ENCODE assay signal across 1 fruit fly cellular context in the genomic region with DNA sequence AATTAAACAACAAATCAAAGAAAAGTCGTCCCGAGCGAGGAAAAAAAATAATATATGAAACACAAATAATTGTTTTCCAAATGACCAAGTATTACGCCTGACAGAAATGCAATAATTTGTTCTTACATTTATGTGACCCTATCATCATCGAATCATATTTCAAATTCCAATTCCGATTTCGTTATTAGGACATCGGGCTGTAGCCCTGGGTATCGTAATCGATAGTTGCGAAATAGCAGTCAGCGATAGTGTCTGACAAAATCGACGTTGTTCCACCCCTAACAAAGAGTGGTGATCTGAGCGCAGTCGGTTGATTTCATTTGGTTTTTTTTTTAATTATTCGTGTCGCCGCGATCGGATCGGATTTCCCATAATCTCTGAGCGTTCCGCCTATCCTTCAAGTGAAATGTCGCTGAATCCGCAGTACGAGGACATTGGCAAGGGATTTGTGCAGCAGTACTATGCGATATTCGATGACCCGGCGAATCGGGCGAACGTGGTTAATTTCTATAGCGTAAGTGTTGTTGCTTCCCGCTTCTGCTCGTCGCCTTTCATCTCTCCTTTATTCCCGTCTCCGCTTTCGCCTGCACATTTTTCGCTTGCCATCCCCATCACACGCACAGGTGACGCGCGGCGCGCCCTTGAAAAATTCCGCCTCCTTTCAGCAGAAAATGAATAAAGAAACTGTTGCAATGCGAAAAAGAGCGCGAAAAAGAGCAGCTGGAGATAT.
TF ChIP-seq lines count a peak whose summit lies in the region.

A gene (plus strand): TSS at position 262 of the 730 bp plus-strand sequence.

TF ChIP-seq in whole organism, embryonic, 481 proteins besides CTCF, POLR2A, EP300 and RAD21 (continued from another document):
- TF ChIP-seq CG2678 (tag; optimal IDR thresholded peaks at IDR 0.05; lab: Kevin White, UChicago) (no peak), tin (GFP tag; optimal IDR thresholded peaks at IDR 0.05; lab: Kevin White, UChicago) (peak; percentile 12), ase (GFP tag; IDR thresholded peaks at IDR 0.05; lab: Robert Waterston, UW) (no peak), nerfin-1 (tag; optimal IDR thresholded peaks at IDR 0.05; lab: Kevin White, UChicago) (peak; percentile 45), sens (GFP tag; lab: Kevin White, UChicago) (peak; percentile 69), CG13424 (tag; optimal IDR thresholded peaks at IDR 0.05; lab: Kevin White, UChicago) (peak; percentile 27), Gsc (GFP tag; IDR thresholded peaks at IDR 0.05; lab: Robert Waterston, UW) (no peak), nom (GFP tag; optimal IDR thresholded peaks at IDR 0.05; lab: Kevin White, UChicago) (peak; percentile 27), MBD-R2 (GFP tag; IDR thresholded peaks at IDR 0.05; lab: Robert Waterston, UW) (peak; percentile 38; the same call in 1 of the 2 replicates), CG10366 (GFP tag; IDR thresholded peaks at IDR 0.05; lab: Robert Waterston, UW) (no peak), hbn (GFP tag; IDR thresholded peaks at IDR 0.05; lab: Robert Waterston, UW; ENCODE audit: partially characterized antibody) (peak; percentile 56), mam (GFP tag; optimal IDR thresholded peaks at IDR 0.05; lab: Kevin White, UChicago) (peak; percentile 42), HLH54F (GFP tag; optimal IDR thresholded peaks at IDR 0.05; lab: Kevin White, UChicago) (peak; percentile 27), CG1602 (GFP tag; optimal IDR thresholded peaks at IDR 0.05; lab: Kevin White, UChicago) (peak; percentile 16), CG8359 (GFP tag; optimal IDR thresholded peaks at IDR 0.05; lab: Kevin White, UChicago; ENCODE audit: borderline replicate concordance) (no peak), insv (GFP tag; optimal IDR thresholded peaks at IDR 0.05; lab: Kevin White, UChicago) (no peak), CG2129 (GFP tag; IDR thresholded peaks at IDR 0.05; lab: Robert Waterston, UW; ENCODE audit: partially characterized antibody) (peak; percentile 39), CG33213 (GFP tag; optimal IDR thresholded peaks at IDR 0.05; lab: Kevin White, UChicago) (peak; percentile 38), CG32532 (GFP tag; IDR thresholded peaks at IDR 0.05; lab: Robert Waterston, UW) (peak; percentile 38; the same call in 1 of the 2 replicates), CG16813 (GFP tag; IDR thresholded peaks at IDR 0.05; lab: Robert Waterston, UW; ENCODE audit: partially characterized antibody) (peak; percentile 89), mld (GFP tag; IDR thresholded peaks at IDR 0.05; lab: Robert Waterston, UW; ENCODE audit: partially characterized antibody) (peak; percentile 81), Adf1 (GFP tag; IDR thresholded peaks at IDR 0.05; lab: Robert Waterston, UW) (no peak), CG9817 (tag; optimal IDR thresholded peaks at IDR 0.05; lab: Kevin White, UChicago) (peak; percentile 21), ab (GFP tag; optimal IDR thresholded peaks at IDR 0.05; lab: Kevin White, UChicago) (no peak), Atf6 (GFP tag; IDR thresholded peaks at IDR 0.05; lab: Robert Waterston, UW) (no peak), Sry-δ (GFP tag; optimal IDR thresholded peaks at IDR 0.05; lab: Kevin White, UChicago) (peak; percentile 94), CG13775 (GFP tag; optimal IDR thresholded peaks at IDR 0.05; lab: Kevin White, UChicago) (no peak), ham (GFP tag; IDR thresholded peaks at IDR 0.05; lab: Robert Waterston, UW) (no peak), caup (GFP tag; optimal IDR thresholded peaks at IDR 0.05; lab: Kevin White, UChicago; ENCODE audit: severe bottlenecking) (no peak), inv (GFP tag; IDR thresholded peaks at IDR 0.05; lab: Robert Waterston, UW; ENCODE audit: partially characterized antibody) (peak; percentile 74), hb (GFP tag; IDR thresholded peaks at IDR 0.05; lab: Robert Waterston, UW; ENCODE audit: partially characterized antibody) (peak; percentile 83), wdn (GFP tag; IDR thresholded peaks at IDR 0.05; lab: Robert Waterston, UW) (0 out of 2 replicates have a peak, but pooled peaks have one; percentile 5), eve (GFP tag; optimal IDR thresholded peaks at IDR 0.05; lab: Kevin White, UChicago) (no peak), Drgx (GFP tag; IDR thresholded peaks at IDR 0.05; lab: Robert Waterston, UW) (peak; percentile 19; the same call in 1 of the 2 replicates), CG32772 (GFP tag; IDR thresholded peaks at IDR 0.05; lab: Robert Waterston, UW) (no peak), sisA (GFP tag; IDR thresholded peaks at IDR 0.05; lab: Robert Waterston, UW) (no peak), Meics (GFP tag; optimal IDR thresholded peaks at IDR 0.05; lab: Kevin White, UChicago) (no peak), hkb (optimal IDR thresholded peaks at IDR 0.05; lab: Kevin White, UChicago) (no peak), hkb (GFP tag; IDR thresholded peaks at IDR 0.05; lab: Robert Waterston, UW) (no peak), CG7271 (tag; optimal IDR thresholded peaks at IDR 0.05; lab: Kevin White, UChicago) (no peak), CG12236 (GFP tag; optimal IDR thresholded peaks at IDR 0.05; lab: Kevin White, UChicago) (no peak), cad (GFP tag; optimal IDR thresholded peaks at IDR 0.05; lab: Kevin White, UChicago) (no peak), CG12942 (GFP tag; optimal IDR thresholded peaks at IDR 0.05; lab: Kevin White, UChicago) (no peak), CG3847 (GFP tag; IDR thresholded peaks at IDR 0.05; lab: Robert Waterston, UW) (0 out of 2 replicates have a peak, but pooled peaks have one; percentile 17), chinmo (GFP tag; IDR thresholded peaks at IDR 0.05; lab: Robert Waterston, UW; ENCODE audit: partially characterized antibody) (0 out of 4 replicates have a peak, but pooled peaks have one; percentile 44), CG14667 (GFP tag; IDR thresholded peaks at IDR 0.05; lab: Robert Waterston, UW) (no peak), sob (GFP tag; IDR thresholded peaks at IDR 0.05; lab: Robert Waterston, UW) (peak; percentile 39; the same call in 1 of the 2 replicates), Hmr (GFP tag; optimal IDR thresholded peaks at IDR 0.05; lab: Kevin White, UChicago) (peak; percentile 28), TFAM (GFP tag; optimal IDR thresholded peaks at IDR 0.05; lab: Kevin White, UChicago) (no peak), Side (GFP tag; optimal IDR thresholded peaks at IDR 0.05; lab: Kevin White, UChicago) (no peak), lab (GFP tag; optimal IDR thresholded peaks at IDR 0.05; lab: Kevin White, UChicago) (peak; percentile 12), CG11723 (GFP tag; optimal IDR thresholded peaks at IDR 0.05; lab: Kevin White, UChicago) (no peak), CG3995 (GFP tag; optimal IDR thresholded peaks at IDR 0.05; lab: Kevin White, UChicago) (peak; percentile 61), tx (GFP tag; optimal IDR thresholded peaks at IDR 0.05; lab: Kevin White, UChicago) (no peak), tna (GFP tag; IDR thresholded peaks at IDR 0.05; lab: Robert Waterston, UW; ENCODE audit: partially characterized antibody) (peak; percentile 76), al (GFP tag; IDR thresholded peaks at IDR 0.05; lab: Robert Waterston, UW) (no peak), Neu2 (GFP tag; optimal IDR thresholded peaks at IDR 0.05; lab: Kevin White, UChicago; ENCODE audit: borderline replicate concordance) (no peak), ATbp (GFP tag; optimal IDR thresholded peaks at IDR 0.05; lab: Kevin White, UChicago) (no peak), gsb (GFP tag; IDR thresholded peaks at IDR 0.05; lab: Robert Waterston, UW) (no peak), Usf (GFP tag; optimal IDR thresholded peaks at IDR 0.05; lab: Kevin White, UChicago) (no peak), dpn (GFP tag; optimal IDR thresholded peaks at IDR 0.05; lab: Kevin White, UChicago) (peak; percentile 20 to 29), lilli (GFP tag; optimal IDR thresholded peaks at IDR 0.05; lab: Kevin White, UChicago) (peak; percentile 44), Dref (GFP tag; IDR thresholded peaks at IDR 0.05; lab: Robert Waterston, UW) (peak; percentile 96), CG15269 (tag; optimal IDR thresholded peaks at IDR 0.05; lab: Kevin White, UChicago) (no peak), CoRest (tag; optimal IDR thresholded peaks at IDR 0.05; lab: Kevin White, UChicago) (peak; percentile 8)
TF ChIP-seq in whole organism, embryonic: peak in this region for 108.
